Worm (Caenorhabditis elegans): ENCODE measurements around the gene try-14.

DNA sequence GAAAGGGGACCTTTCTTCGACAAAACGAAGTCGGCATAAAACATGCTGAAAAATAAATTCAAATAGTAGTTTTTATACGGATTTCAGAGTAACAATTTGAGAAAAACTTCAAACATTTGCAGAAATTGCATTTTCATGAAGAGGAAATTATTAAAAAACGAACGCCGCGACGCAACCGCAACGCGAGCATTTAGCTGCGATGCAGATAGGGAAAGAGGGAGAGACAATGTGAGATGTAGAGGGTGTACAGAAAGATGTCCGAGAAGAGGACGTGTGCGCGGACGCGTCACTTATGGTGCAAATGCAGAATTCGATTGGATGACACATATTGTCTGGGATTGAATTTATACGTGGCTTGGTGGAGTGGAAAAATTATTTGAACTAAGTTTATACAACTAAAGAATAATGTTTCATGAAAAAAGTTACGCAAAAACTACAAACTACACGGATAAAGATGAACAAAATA, 20.4 kb downstream of the try-14 start, which contains the start of gene coh-1:
- TF ChIP-seq duxl-1 (tag; optimal IDR thresholded peaks at IDR 0.05; ENCODE audit: poor library complexity) (no peak), fkh-10 (GFP tag; optimal IDR thresholded peaks at IDR 0.05) (no peak)
